Worm (Caenorhabditis elegans): ENCODE results near the gene K10D11.6.

DNA sequence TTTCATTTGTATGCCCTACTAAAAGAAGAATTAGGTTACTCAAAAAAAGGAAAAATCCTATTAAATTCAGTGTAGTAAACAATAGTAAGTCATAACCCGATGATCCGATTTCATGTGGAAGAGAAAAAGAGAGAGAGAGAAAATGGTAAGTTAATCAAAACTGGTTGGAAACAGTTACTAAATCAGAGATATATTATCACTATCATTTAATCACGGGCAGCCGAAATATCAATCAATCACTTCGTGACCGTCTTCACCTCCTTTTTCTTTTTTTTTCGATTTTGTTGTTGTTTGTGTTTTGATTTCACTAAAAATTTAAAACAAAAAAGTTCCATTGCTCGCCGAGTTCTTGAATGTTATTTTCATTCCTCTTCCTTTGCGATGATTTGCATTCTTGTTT, 8.3 kb upstream of the K10D11.6 start:
- TF ChIP-seq snpc-4 (GFP tag; optimal IDR thresholded peaks at IDR 0.05) (no peak), snpc-4 (tag; optimal IDR thresholded peaks at IDR 0.05) (no peak), zfh-2 (GFP tag; conservative IDR thresholded peaks at IDR 0.05) (no peak), ztf-26 (tag; optimal IDR thresholded peaks at IDR 0.05) (no peak), rcor-1 (GFP tag; IDR thresholded peaks at IDR 0.05) (no peak), madf-10 (tag; optimal IDR thresholded peaks at IDR 0.05) (no peak)
